Fruit fly (Drosophila melanogaster) whole organism: ENCODE measurements around the gene orb.

Source experiments
- CG8478 ChIP-seq: fragments of >200 bp; optimal IDR thresholded peaks from 2 replicates; lab custom pipeline; 2018; ENCODE audit warnings: inconsistent platforms
- usp ChIP-seq: fragments of >200 bp; optimal IDR thresholded peaks from 2 replicates; lab custom pipeline; 2017; ENCODE audit warnings: missing biosample characterization, missing genetic modification characterization, mixed read lengths

DNA sequence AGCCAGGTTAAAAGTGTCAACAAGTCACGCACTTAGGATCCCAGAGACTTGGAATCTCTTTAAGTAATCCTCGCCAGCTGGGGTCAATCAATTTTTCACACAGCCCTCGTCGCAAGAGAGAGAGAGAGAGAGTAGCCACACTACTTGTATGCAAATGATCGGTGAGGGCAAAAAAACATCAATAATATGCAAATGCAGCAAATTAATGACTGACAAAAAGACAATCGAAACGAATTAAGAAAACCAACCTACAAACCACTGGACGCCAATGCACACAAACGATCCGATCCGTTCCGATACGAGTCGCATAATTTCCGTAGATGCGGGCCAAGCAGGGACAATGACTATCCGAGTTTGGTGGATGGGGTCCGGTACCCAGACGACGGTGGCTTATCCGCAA, 29.0 kb upstream of the orb start:
- TF ChIP-seq usp (no peak), CG8478 (lab: Kevin White, UChicago) (no peak)
